Fruit fly (Drosophila melanogaster) whole organism, pupa: ENCODE measurements around the gene RpL22.

ENCODE experiments used
- CG12605 ChIP-seq: fragments of 200-800 bp; sonication (Bioruptor generic); IDR thresholded peaks from 2 replicates; pipeline ENCODE4 v1.3.6; 2022; ENCODE audit warnings: missing biosample characterization, missing genetic modification characterization
- CG13204 ChIP-seq: fragments of 200-800 bp; sonication (Bioruptor generic); optimal IDR thresholded peaks from 2 replicates; lab custom pipeline; 2018; ENCODE audit warnings: missing biosample characterization, mild to moderate bottlenecking, missing genetic modification characterization, moderate library complexity
- CG14655 ChIP-seq: fragments of 200-800 bp; sonication (Bioruptor generic); optimal IDR thresholded peaks from 3 replicates; lab custom pipeline; 2017; ENCODE audit warnings: mild to moderate bottlenecking, missing biosample characterization, missing genetic modification reagents, missing genetic modification characterization
- CG15710 ChIP-seq: fragments of 200-800 bp; sonication (Bioruptor generic); optimal IDR thresholded peaks from 2 replicates; lab custom pipeline; 2018; ENCODE audit warnings: missing biosample characterization, mild to moderate bottlenecking, missing genetic modification characterization, moderate library complexity
- CG17806 ChIP-seq: fragments of 200-800 bp; sonication (Bioruptor generic); optimal IDR thresholded peaks from 2 replicates; lab custom pipeline; 2018; ENCODE audit warnings: missing biosample characterization, mild to moderate bottlenecking, missing genetic modification characterization, moderate library complexity
- CG32121 ChIP-seq: fragments of 200-800 bp; sonication (Bioruptor generic); IDR thresholded peaks from 2 replicates; pipeline ENCODE4 v1.3.6; 2022; ENCODE audit warnings: missing biosample characterization, missing genetic modification characterization
- CG4496 ChIP-seq: fragments of 200-800 bp; sonication (Bioruptor generic); IDR thresholded peaks from 3 replicates; pipeline ENCODE4 v1.3.6; 2022; ENCODE audit warnings: missing biosample characterization, missing genetic modification characterization
- CG8159 ChIP-seq: fragments of 200-800 bp; sonication (Bioruptor generic); optimal IDR thresholded peaks from 3 replicates; lab custom pipeline; 2018; ENCODE audit warnings: missing biosample characterization, mild to moderate bottlenecking, missing genetic modification characterization, moderate library complexity
- CG8301 ChIP-seq: fragments of 200-800 bp; sonication (Bioruptor generic); optimal IDR thresholded peaks from 2 replicates; lab custom pipeline; 2018; ENCODE audit warnings: missing biosample characterization, mild to moderate bottlenecking, missing genetic modification characterization
- D1 ChIP-seq: fragments of 200-800 bp; sonication (Bioruptor generic); optimal IDR thresholded peaks from 2 replicates; lab custom pipeline; 2018; ENCODE audit warnings: missing biosample characterization, mild to moderate bottlenecking, missing genetic modification characterization, moderate library complexity
- EcR ChIP-seq: fragments of 200-800 bp; sonication (Bioruptor generic); optimal IDR thresholded peaks from 3 replicates; lab custom pipeline; 2019; ENCODE audit warnings: missing biosample characterization, missing genetic modification characterization, mild to moderate bottlenecking, moderate library complexity, missing genetic modification reagents
- Pif1B ChIP-seq: fragments of 200-800 bp; sonication (Bioruptor generic); optimal IDR thresholded peaks from 3 replicates; lab custom pipeline; 2016; ENCODE audit warnings: missing biosample characterization, missing genetic modification characterization
- Snoo ChIP-seq: fragments of 200-800 bp; sonication (Bioruptor generic); optimal IDR thresholded peaks from 3 replicates; lab custom pipeline; 2017; ENCODE audit warnings: missing biosample characterization, mild to moderate bottlenecking, missing genetic modification characterization, inconsistent platforms
- gl ChIP-seq: fragments of 200-800 bp; sonication (Bioruptor generic); optimal IDR thresholded peaks from 2 replicates; lab custom pipeline; 2018; ENCODE audit warnings: missing biosample characterization, mild to moderate bottlenecking, missing genetic modification characterization

DNA sequence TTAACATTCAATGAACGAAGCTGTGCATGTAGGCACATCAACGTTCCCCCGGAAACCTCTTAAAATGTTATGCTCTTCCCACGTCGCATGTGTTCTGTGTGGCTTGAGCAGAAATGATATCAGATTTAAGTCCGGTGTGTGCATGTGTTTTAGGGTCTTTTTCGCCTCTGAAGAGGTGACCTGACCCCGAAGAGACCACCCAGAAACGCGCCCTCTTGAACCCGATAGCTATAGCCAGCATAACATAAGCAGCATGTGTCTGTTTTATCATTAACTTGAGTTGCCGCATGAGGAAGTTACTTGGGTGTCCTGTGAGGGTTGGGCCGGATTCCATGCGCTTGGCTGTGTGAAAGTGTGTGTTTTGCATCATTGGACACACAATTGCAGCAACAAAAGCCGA, 46.0 kb downstream of the RpL22 start:
- TF ChIP-seq Pif1B (no peak), CG15710 (no peak), CG14655 (GFP tag; lab: Kevin White, UChicago) (no peak), CG32121 (GFP tag; lab: Robert Waterston, UW) (no peak), CG13204 (GFP tag; lab: Kevin White, UChicago) (no peak), CG12605 (GFP tag; lab: Robert Waterston, UW) (no peak), CG8159 (tag; lab: Kevin White, UChicago) (no peak), Snoo (tag; lab: Kevin White, UChicago) (no peak), CG17806 (tag; lab: Kevin White, UChicago) (no peak), EcR (GFP tag; lab: Kevin White, UChicago) (no peak), CG4496 (GFP tag; lab: Robert Waterston, UW) (no peak), gl (tag; lab: Kevin White, UChicago) (no peak), CG8301 (no peak), D1 (tag; lab: Kevin White, UChicago) (no peak)
